Worm (Caenorhabditis elegans): Measurements from ENCODE around the gene gtl-2.

DNA sequence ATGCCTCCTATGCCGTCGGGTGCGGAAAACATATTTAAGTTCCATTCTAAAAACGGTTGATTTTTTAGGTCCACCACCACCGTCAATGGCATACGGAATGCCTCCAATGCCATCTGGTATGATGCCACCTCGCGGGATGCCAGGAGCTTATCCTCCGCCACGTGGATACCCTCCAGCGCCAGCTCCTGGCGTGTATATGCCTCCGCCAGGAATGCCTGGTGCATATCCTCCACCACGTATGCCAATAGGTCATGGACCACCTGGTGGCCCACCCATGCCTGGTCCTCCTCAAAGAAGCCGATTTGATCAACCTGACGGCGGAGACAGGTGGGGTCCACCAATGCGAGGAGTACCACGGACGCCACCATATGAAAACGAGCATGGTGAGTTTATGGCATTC, 38.2 kb downstream of the gtl-2 start:
- TF ChIP-seq flt-1 (GFP tag; IDR thresholded peaks at IDR 0.05) (no peak), cog-1 (tag; optimal IDR thresholded peaks at IDR 0.05) (no peak), ztf-29 (GFP tag; IDR thresholded peaks at IDR 0.05) (no peak), T22C8.4 (GFP tag; IDR thresholded peaks at IDR 0.05) (no peak), tab-1 (GFP tag; IDR thresholded peaks at IDR 0.05) (no peak), klf-2 (GFP tag; conservative IDR thresholded peaks at IDR 0.05) (0 out of 2 replicates have a peak, but pooled peaks have one; percentile 49), ztf-23 (GFP tag; IDR thresholded peaks at IDR 0.05) (no peak)
